Fruit fly (Drosophila melanogaster) whole organism, embryonic: ENCODE measurements around the gene CG44000.

Source experiments
- Abd-B ChIP-seq: fragments of 200-800 bp; sonication (Bioruptor generic); optimal IDR thresholded peaks from 2 replicates; lab custom pipeline; 2018; ENCODE audit warnings: missing biosample characterization, mild to moderate bottlenecking, missing genetic modification characterization, moderate library complexity
- Atf6 ChIP-seq: fragments of 200-800 bp; sonication (Bioruptor generic); IDR thresholded peaks from 2 replicates; pipeline ENCODE4 v1.3.6; 2022; ENCODE audit warnings: missing biosample characterization, missing genetic modification characterization
- B-H1 ChIP-seq: fragments of 200-800 bp; sonication (Bioruptor generic); IDR thresholded peaks from 3 replicates; pipeline ENCODE4 v1.3.6; 2022; ENCODE audit warnings: missing biosample characterization, missing genetic modification characterization
- B-H2 ChIP-seq: fragments of 200-800 bp; sonication (Bioruptor generic); optimal IDR thresholded peaks from 2 replicates; lab custom pipeline; 2018; ENCODE audit warnings: missing biosample characterization, mild to moderate bottlenecking, missing genetic modification characterization
- Blimp-1 ChIP-seq: fragments of 200-800 bp; sonication (Bioruptor generic); optimal IDR thresholded peaks from 3 replicates; lab custom pipeline; 2018; ENCODE audit warnings: missing biosample characterization, missing genetic modification characterization, mild to moderate bottlenecking, moderate library complexity, missing genetic modification reagents
- Bteb2 ChIP-seq: fragments of 200-800 bp; sonication (Bioruptor generic); optimal IDR thresholded peaks from 2 replicates; lab custom pipeline; 2016; ENCODE audit warnings: missing biosample characterization, missing genetic modification characterization
- CG10565 ChIP-seq: fragments of 200-800 bp; sonication (Bioruptor generic); optimal IDR thresholded peaks from 3 replicates; lab custom pipeline; 2016; ENCODE audit warnings: missing biosample characterization, mild to moderate bottlenecking, missing genetic modification characterization
- CG10959 ChIP-seq: fragments of 200-800 bp; sonication (Bioruptor generic); IDR thresholded peaks from 2 replicates; pipeline ENCODE4 v1.3.6; 2022; ENCODE audit warnings: missing biosample characterization, missing genetic modification characterization
- CG12104 ChIP-seq: fragments of 200-800 bp; sonication (Bioruptor generic); optimal IDR thresholded peaks from 3 replicates; lab custom pipeline; 2016; ENCODE audit warnings: missing biosample characterization, missing genetic modification characterization
- CG12659 ChIP-seq: fragments of 200-800 bp; sonication (Bioruptor generic); optimal IDR thresholded peaks from 3 replicates; lab custom pipeline; 2017; ENCODE audit warnings: mild to moderate bottlenecking, missing biosample characterization, missing genetic modification reagents, missing genetic modification characterization
- CG12769 ChIP-seq: fragments of 200-800 bp; sonication (Bioruptor generic); optimal IDR thresholded peaks from 2 replicates; lab custom pipeline; 2019; ENCODE audit warnings: missing biosample characterization, mild to moderate bottlenecking, missing genetic modification characterization, moderate library complexity
- CG14860 ChIP-seq: fragments of 200-800 bp; sonication (Bioruptor generic); IDR thresholded peaks from 3 replicates; pipeline ENCODE4 v1.3.6; 2022; ENCODE audit warnings: missing biosample characterization, missing genetic modification characterization; ENCODE audit not compliant: partially characterized antibody
- CG1602 ChIP-seq: fragments of 200-800 bp; sonication (Bioruptor generic); optimal IDR thresholded peaks from 3 replicates; lab custom pipeline; 2016; ENCODE audit warnings: missing biosample characterization, missing genetic modification characterization
- CG16779 ChIP-seq: fragments of 200-800 bp; sonication (Bioruptor generic); IDR thresholded peaks from 2 replicates; pipeline ENCODE4 v1.3.6; 2022; ENCODE audit warnings: missing biosample characterization, missing genetic modification characterization
- CG17328 ChIP-seq: fragments of 200-800 bp; sonication (Bioruptor generic); IDR thresholded peaks from 2 replicates; pipeline ENCODE4 v1.3.6; 2022; ENCODE audit warnings: missing biosample characterization, missing genetic modification characterization
- CG17385 ChIP-seq: fragments of 200-800 bp; sonication (Bioruptor generic); optimal IDR thresholded peaks from 3 replicates; lab custom pipeline; 2018; ENCODE audit warnings: missing biosample characterization, mild to moderate bottlenecking, missing genetic modification characterization
- CG1792 ChIP-seq: fragments of 200-800 bp; sonication (Bioruptor generic); optimal IDR thresholded peaks from 2 replicates; lab custom pipeline; 2016; ENCODE audit warnings: missing biosample characterization, missing genetic modification characterization
- CG18011 ChIP-seq: fragments of 200-800 bp; sonication (Bioruptor generic); optimal IDR thresholded peaks from 2 replicates; lab custom pipeline; 2017; ENCODE audit warnings: missing biosample characterization, missing genetic modification characterization, mild to moderate bottlenecking, moderate library complexity, missing genotype
- CG2120 ChIP-seq: fragments of 200-800 bp; sonication (Bioruptor generic); optimal IDR thresholded peaks from 3 replicates; lab custom pipeline; 2016; ENCODE audit warnings: missing biosample characterization, missing genetic modification characterization
- CG2202 ChIP-seq: fragments of 200-800 bp; sonication (Bioruptor generic); optimal IDR thresholded peaks from 2 replicates; lab custom pipeline; 2018; ENCODE audit warnings: missing biosample characterization, mild to moderate bottlenecking, missing genetic modification characterization
- CG3163 ChIP-seq: fragments of 200-800 bp; sonication (Bioruptor generic); optimal IDR thresholded peaks from 3 replicates; lab custom pipeline; 2016; ENCODE audit warnings: missing biosample characterization, missing genetic modification characterization
- CG33557 ChIP-seq: fragments of 200-800 bp; sonication (Bioruptor generic); optimal IDR thresholded peaks from 2 replicates; lab custom pipeline; 2019; ENCODE audit warnings: missing biosample characterization, mild to moderate bottlenecking, missing genetic modification characterization, moderate library complexity
- CG42726 ChIP-seq: fragments of 200-800 bp; sonication (Bioruptor generic); IDR thresholded peaks from 2 replicates; pipeline ENCODE4 v1.3.6; 2022; ENCODE audit warnings: missing biosample characterization, missing genetic modification characterization; ENCODE audit not compliant: partially characterized antibody
- CG4820 ChIP-seq: fragments of 200-800 bp; sonication (Bioruptor generic); optimal IDR thresholded peaks from 3 replicates; lab custom pipeline; 2016; ENCODE audit warnings: missing biosample characterization, missing genetic modification characterization
- CG7556 ChIP-seq: fragments of 200-800 bp; sonication (Bioruptor generic); optimal IDR thresholded peaks from 2 replicates; lab custom pipeline; 2017; ENCODE audit warnings: missing biosample characterization, mild to moderate bottlenecking, missing genetic modification characterization
- CG8290 ChIP-seq, 3 experiments: fragments of 200-800 bp; sonication (Bioruptor generic); optimal IDR thresholded peaks; 2 replicates each; lab custom pipeline; 2016 to 2019; ENCODE audit warnings: missing biosample characterization in 3 of 3, missing genetic modification characterization in 3 of 3, mild to moderate bottlenecking in 2 of 3, moderate library complexity in 1 of 3
- CTCF ChIP-seq: fragments of 200-800 bp; sonication (Bioruptor generic); optimal IDR thresholded peaks from 2 replicates; lab custom pipeline; 2017; ENCODE audit warnings: missing biosample characterization, mild to moderate bottlenecking, missing genetic modification characterization, moderate library complexity
- Camta ChIP-seq: fragments of 200-800 bp; sonication (Bioruptor generic); optimal IDR thresholded peaks from 2 replicates; lab custom pipeline; 2016; ENCODE audit warnings: missing biosample characterization, missing genetic modification characterization
- CoRest ChIP-seq: fragments of 200-800 bp; sonication (Bioruptor generic); optimal IDR thresholded peaks from 3 replicates; lab custom pipeline; 2018; ENCODE audit warnings: missing biosample characterization, mild to moderate bottlenecking, missing genetic modification characterization, moderate library complexity
- Dip2 ChIP-seq: fragments of 200-800 bp; sonication (Bioruptor generic); IDR thresholded peaks from 2 replicates; pipeline ENCODE4 v1.3.6; 2022; ENCODE audit warnings: missing biosample characterization, missing genetic modification characterization
- H15 ChIP-seq: fragments of 200-800 bp; sonication (Bioruptor generic); IDR thresholded peaks from 3 replicates; pipeline ENCODE4 v1.3.6; 2022; ENCODE audit warnings: missing biosample characterization, missing genetic modification characterization
- HmgZ ChIP-seq: fragments of 200-800 bp; sonication (Bioruptor generic); optimal IDR thresholded peaks from 2 replicates; lab custom pipeline; 2018; ENCODE audit warnings: missing biosample characterization, mild to moderate bottlenecking, missing genetic modification characterization
- Hr51 ChIP-seq, 2 experiments: fragments of 200-800 bp; sonication (Bioruptor generic); optimal IDR thresholded peaks; 2 replicates in 1 of 2; 3 replicates in 1 of 2; lab custom pipeline; 2016 to 2018; ENCODE audit warnings: missing biosample characterization in 2 of 2, missing genetic modification characterization in 2 of 2, mild to moderate bottlenecking in 1 of 2, moderate library complexity in 1 of 2
- Nf-YB ChIP-seq: fragments of 200-800 bp; sonication (Bioruptor generic); optimal IDR thresholded peaks from 3 replicates; lab custom pipeline; 2019; ENCODE audit warnings: missing biosample characterization, mild to moderate bottlenecking, missing genetic modification characterization, moderate library complexity
- Optix ChIP-seq: fragments of 200-800 bp; sonication (Bioruptor generic); IDR thresholded peaks from 3 replicates; pipeline ENCODE4 v1.3.6; 2022; ENCODE audit warnings: missing biosample characterization, missing genetic modification characterization
- Trl ChIP-seq, 3 experiments: fragments of >200 bp in 2 of 3; fragments of 200-800 bp in 1 of 3; sonication (Bioruptor generic) in 1 of 3; optimal IDR thresholded peaks; 2 replicates in 1 of 3; 3 replicates in 2 of 3; lab custom pipeline; 2016 to 2017; ENCODE audit warnings: missing biosample characterization in 1 of 3, missing genetic modification characterization in 1 of 3
- ash1 ChIP-seq: fragments of 200-800 bp; sonication (Bioruptor generic); optimal IDR thresholded peaks from 2 replicates; lab custom pipeline; 2018; ENCODE audit warnings: missing biosample characterization, mild to moderate bottlenecking, missing genetic modification characterization
- ato ChIP-seq: fragments of 200-800 bp; sonication (Bioruptor generic); IDR thresholded peaks from 2 replicates; pipeline ENCODE4 v1.3.6; 2022; ENCODE audit warnings: missing biosample characterization, missing genetic modification characterization; ENCODE audit not compliant: partially characterized antibody
- cad ChIP-seq: fragments of >200 bp; optimal IDR thresholded peaks from 2 replicates; lab custom pipeline; 2017; ENCODE audit warnings: missing biosample characterization, missing genetic modification characterization
- gfzf ChIP-seq: fragments of 200-800 bp; sonication (Bioruptor generic); optimal IDR thresholded peaks from 2 replicates; lab custom pipeline; 2016; ENCODE audit warnings: missing biosample characterization, mild to moderate bottlenecking, missing genetic modification characterization, moderate library complexity
- ham ChIP-seq: fragments of 200-800 bp; sonication (Bioruptor generic); IDR thresholded peaks from 2 replicates; pipeline ENCODE4 v1.3.6; 2022; ENCODE audit warnings: missing biosample characterization, missing genetic modification characterization
- nerfin-2 ChIP-seq: fragments of 200-800 bp; sonication (Bioruptor generic); IDR thresholded peaks from 2 replicates; pipeline ENCODE4 v1.3.6; 2022; ENCODE audit warnings: missing biosample characterization, missing genetic modification characterization; ENCODE audit not compliant: partially characterized antibody
- pan ChIP-seq, 4 experiments: fragments of >200 bp in 3 of 4; fragments of 200-800 bp in 1 of 4; sonication (Bioruptor generic) in 1 of 4; optimal IDR thresholded peaks in 3 of 4; IDR thresholded peaks in 1 of 4; 2 replicates each; pipeline versions ENCODE4 v1.3.6 to Lab custom; 2017 to 2022; ENCODE audit warnings: missing biosample characterization in 2 of 4, missing genetic modification characterization in 2 of 4, mixed read lengths in 1 of 4
- pnt ChIP-seq: fragments of 200-800 bp; sonication (Bioruptor generic); optimal IDR thresholded peaks from 3 replicates; lab custom pipeline; 2016; ENCODE audit warnings: missing biosample characterization, missing genetic modification characterization
- slp2 ChIP-seq: fragments of 200-800 bp; sonication (Bioruptor generic); optimal IDR thresholded peaks from 2 replicates; lab custom pipeline; 2016; ENCODE audit warnings: missing biosample characterization, missing genetic modification characterization
- twi ChIP-seq: fragments of 200-800 bp; optimal IDR thresholded peaks from 2 replicates; lab custom pipeline; 2019; ENCODE audit warnings: missing biosample characterization, mild to moderate bottlenecking, missing genetic modification characterization, moderate library complexity
- usp ChIP-seq: fragments of >200 bp; optimal IDR thresholded peaks from 2 replicates; lab custom pipeline; 2017; ENCODE audit warnings: missing biosample characterization, missing genetic modification characterization

The CG44000 gene

dm6 chr2L:4997401-4998259, 45.4 kb upstream of the CG44000 start (continued):
- TF ChIP-seq CG2120 (peak; percentile 99), Camta (GFP tag; lab: Kevin White, UChicago) (peak; percentile 99), pan (optimal IDR thresholded peaks at IDR 0.05; lab: Kevin White, UChicago) (no peak), pan (GFP tag; optimal IDR thresholded peaks at IDR 0.05 in 1 of 2, IDR thresholded peaks at IDR 0.05 in 1 of 2) (peak in 1 of 2 experiments; percentile 99), CG1602 (GFP tag; lab: Kevin White, UChicago) (peak; percentile 100), CG17328 (GFP tag; lab: Robert Waterston, UW) (peak; percentile 99), CG14860 (GFP tag; lab: Robert Waterston, UW) (peak; percentile 65), CG16779 (peak; percentile 98), Atf6 (GFP tag; lab: Robert Waterston, UW) (peak; percentile 99), CG3163 (peak; percentile 96), Optix (GFP tag; lab: Robert Waterston, UW) (peak; percentile 99), CG10959 (GFP tag; lab: Robert Waterston, UW) (peak; percentile 99), CG8290 (GFP tag; optimal IDR thresholded peaks at IDR 0.05; lab: Kevin White, UChicago) (peak; percentile 99), CG8290 (tag; optimal IDR thresholded peaks at IDR 0.05; lab: Kevin White, UChicago) (peak; percentile 99 to 100), CG17385 (GFP tag; lab: Kevin White, UChicago) (peak; percentile 96), cad (GFP tag; lab: Kevin White, UChicago) (peak; percentile 60), ham (GFP tag; lab: Robert Waterston, UW) (no peak; the same call in 1 of the 2 replicates), Nf-YB (GFP tag; lab: Kevin White, UChicago) (peak; percentile 90), nerfin-2 (GFP tag; lab: Robert Waterston, UW) (peak; percentile 74), CG2202 (tag; lab: Kevin White, UChicago) (peak; percentile 99), Blimp-1 (GFP tag; lab: Kevin White, UChicago) (peak; percentile 98), CG33557 (GFP tag; lab: Kevin White, UChicago) (peak; percentile 98), CG12659 (GFP tag; lab: Kevin White, UChicago) (peak; percentile 99), CoRest (peak; percentile 99), twi (tag; lab: Kevin White, UChicago) (peak; percentile 96), CG12769 (tag; lab: Kevin White, UChicago) (peak; percentile 99), CG4820 (GFP tag; lab: Kevin White, UChicago) (peak; percentile 98), H15 (peak; percentile 99), slp2 (GFP tag; lab: Kevin White, UChicago) (peak; percentile 99), CG42726 (GFP tag; lab: Robert Waterston, UW) (peak; percentile 68; the same call in 1 of the 2 replicates), HmgZ (peak; percentile 99), pnt (GFP tag; lab: Kevin White, UChicago) (peak; percentile 99), CTCF (GFP tag; lab: Kevin White, UChicago) (peak; percentile 72), CG1792 (GFP tag; lab: Kevin White, UChicago) (peak; percentile 99), gfzf (peak; percentile 35), usp (GFP tag; lab: Kevin White, UChicago) (no peak), Abd-B (no peak), CG18011 (peak; percentile 91), CG7556 (GFP tag; lab: Kevin White, UChicago) (peak; percentile 98), CG10565 (GFP tag; lab: Kevin White, UChicago) (peak; percentile 97), ato (GFP tag; lab: Robert Waterston, UW) (peak; percentile 44; the same call in 1 of the 2 replicates), B-H1 (GFP tag; lab: Robert Waterston, UW) (peak; percentile 99), B-H2 (GFP tag; lab: Kevin White, UChicago) (peak; percentile 96), Bteb2 (GFP tag; lab: Kevin White, UChicago) (peak; percentile 98), CG12104 (GFP tag; lab: Kevin White, UChicago) (peak; percentile 98), ash1 (peak; percentile 93), Dip2 (GFP tag; lab: Robert Waterston, UW) (peak; percentile 79), Trl (optimal IDR thresholded peaks at IDR 0.05; lab: Kevin White, UChicago) (peak; percentile 91 to 94), Trl (GFP tag; optimal IDR thresholded peaks at IDR 0.05; lab: Kevin White, UChicago) (peak; percentile 99), Hr51 (GFP tag; optimal IDR thresholded peaks at IDR 0.05; lab: Kevin White, UChicago) (peak; percentile 98 to 99)
